Fruit fly (Drosophila melanogaster) whole organism, embryonic: ENCODE measurements around the gene shv.

Source experiments
- Awh ChIP-seq: fragments of 200-800 bp; sonication (Bioruptor generic); IDR thresholded peaks from 2 replicates; pipeline ENCODE4, ENCODE4 v1.3.6; 2022; ENCODE audit warnings: missing biosample characterization, missing genetic modification characterization
- CG13775 ChIP-seq: fragments of 200-800 bp; sonication (Bioruptor generic); optimal IDR thresholded peaks from 3 replicates; lab custom pipeline; 2017; ENCODE audit warnings: missing biosample characterization, mild to moderate bottlenecking, missing genetic modification characterization
- CG17186 ChIP-seq: fragments of 200-800 bp; sonication (Bioruptor generic); optimal IDR thresholded peaks from 3 replicates; lab custom pipeline; 2017; ENCODE audit warnings: missing biosample characterization, missing genetic modification reagents, missing genetic modification characterization
- CG1792 ChIP-seq: fragments of 200-800 bp; sonication (Bioruptor generic); optimal IDR thresholded peaks from 2 replicates; lab custom pipeline; 2016; ENCODE audit warnings: missing biosample characterization, missing genetic modification characterization
- CG18011 ChIP-seq: fragments of 200-800 bp; sonication (Bioruptor generic); optimal IDR thresholded peaks from 2 replicates; lab custom pipeline; 2017; ENCODE audit warnings: missing biosample characterization, missing genetic modification characterization, mild to moderate bottlenecking, moderate library complexity, missing genotype
- CG18262 ChIP-seq: fragments of 200-800 bp; optimal IDR thresholded peaks from 3 replicates; lab custom pipeline; 2019; ENCODE audit warnings: missing biosample characterization, mild to moderate bottlenecking, missing genetic modification characterization, moderate library complexity
- CG18619 ChIP-seq: fragments of 200-800 bp; sonication (Bioruptor generic); optimal IDR thresholded peaks from 3 replicates; lab custom pipeline; 2017; ENCODE audit warnings: missing biosample characterization, mild to moderate bottlenecking, missing genetic modification characterization
- CG2712 ChIP-seq: fragments of 200-800 bp; optimal IDR thresholded peaks from 3 replicates; lab custom pipeline; 2019; ENCODE audit warnings: missing biosample characterization, mild to moderate bottlenecking, missing genetic modification characterization, moderate library complexity
- CG31441 ChIP-seq: fragments of 200-800 bp; sonication (Bioruptor generic); IDR thresholded peaks from 2 replicates; pipeline ENCODE4 v1.3.6; 2022; ENCODE audit warnings: missing biosample characterization, missing genetic modification characterization
- CG3281 ChIP-seq: fragments of 200-800 bp; sonication (Bioruptor generic); optimal IDR thresholded peaks from 3 replicates; lab custom pipeline; 2017; ENCODE audit warnings: missing biosample characterization, mild to moderate bottlenecking, missing genetic modification characterization
- CG4328 ChIP-seq: fragments of 200-800 bp; sonication (Bioruptor generic); optimal IDR thresholded peaks from 3 replicates; lab custom pipeline; 2017; ENCODE audit warnings: missing biosample characterization, missing genetic modification reagents, missing genetic modification characterization
- CG5953 ChIP-seq: fragments of 200-800 bp; sonication (Bioruptor generic); IDR thresholded peaks from 2 replicates; pipeline ENCODE4 v1.3.6; 2022; ENCODE audit warnings: missing biosample characterization, missing genetic modification characterization
- CG6813 ChIP-seq: fragments of 200-800 bp; sonication (Bioruptor generic); optimal IDR thresholded peaks from 2 replicates; lab custom pipeline; 2017; ENCODE audit warnings: missing biosample characterization, missing genetic modification characterization, mild to moderate bottlenecking, moderate library complexity, missing genetic modification reagents
- CG7357 ChIP-seq: fragments of 200-800 bp; sonication (Bioruptor generic); IDR thresholded peaks from 3 replicates; pipeline ENCODE4 v1.3.6; 2022; ENCODE audit warnings: missing biosample characterization, missing genetic modification characterization
- CG8281 ChIP-seq: fragments of 200-800 bp; sonication (Bioruptor generic); optimal IDR thresholded peaks from 2 replicates; lab custom pipeline; 2018; ENCODE audit warnings: missing biosample characterization, mild to moderate bottlenecking, missing genetic modification characterization, moderate library complexity
- Dip2 ChIP-seq: fragments of 200-800 bp; sonication (Bioruptor generic); IDR thresholded peaks from 2 replicates; pipeline ENCODE4 v1.3.6; 2022; ENCODE audit warnings: missing biosample characterization, missing genetic modification characterization
- E2f1 ChIP-seq: fragments of 200-800 bp; sonication (Bioruptor generic); IDR thresholded peaks from 2 replicates; pipeline ENCODE4 v1.3.6; 2022; ENCODE audit warnings: missing biosample characterization, missing genetic modification characterization
- Eip74EF ChIP-seq, 2 experiments: fragments of 200-800 bp in 1 of 2; fragments of >200 bp in 1 of 2; sonication (Bioruptor generic) in 1 of 2; optimal IDR thresholded peaks; 2 replicates each; lab custom pipeline; 2017 to 2019; ENCODE audit warnings: missing biosample characterization in 2 of 2, missing genetic modification characterization in 2 of 2, mild to moderate bottlenecking in 1 of 2, moderate library complexity in 1 of 2
- Fer1 ChIP-seq: fragments of 200-800 bp; sonication (Bioruptor generic); optimal IDR thresholded peaks from 2 replicates; lab custom pipeline; 2017; ENCODE audit warnings: missing biosample characterization, mild to moderate bottlenecking, missing genetic modification characterization
- H15 ChIP-seq: fragments of 200-800 bp; sonication (Bioruptor generic); IDR thresholded peaks from 3 replicates; pipeline ENCODE4 v1.3.6; 2022; ENCODE audit warnings: missing biosample characterization, missing genetic modification characterization
- Hr78 ChIP-seq, 2 experiments: fragments of 200-800 bp in 1 of 2; fragments of >200 bp in 1 of 2; sonication (Bioruptor generic) in 1 of 2; optimal IDR thresholded peaks; 2 replicates each; lab custom pipeline; 2017 to 2019; ENCODE audit warnings: missing biosample characterization in 2 of 2, missing genetic modification characterization in 2 of 2, mild to moderate bottlenecking in 1 of 2, moderate library complexity in 1 of 2
- Lpt ChIP-seq: fragments of >200 bp; optimal IDR thresholded peaks from 2 replicates; lab custom pipeline; 2018; ENCODE audit warnings: missing biosample characterization, missing genetic modification characterization
- MBD-R2 ChIP-seq: fragments of 200-800 bp; sonication (Bioruptor generic); IDR thresholded peaks from 2 replicates; pipeline ENCODE4 v1.3.6; 2022; ENCODE audit warnings: missing biosample characterization, missing genetic modification characterization
- Med ChIP-seq: fragments of 200-800 bp; sonication (Bioruptor generic); peaks from one replicate; lab custom pipeline; 2016; ENCODE audit warnings: missing biosample characterization, missing genetic modification characterization, mild to moderate bottlenecking, inconsistent platforms, moderate library complexity
- NfI ChIP-seq: fragments of 200-800 bp; sonication (Bioruptor generic); optimal IDR thresholded peaks from 3 replicates; lab custom pipeline; 2018; ENCODE audit warnings: missing biosample characterization, mild to moderate bottlenecking, missing genetic modification characterization, moderate library complexity
- Oaz ChIP-seq: fragments of 200-800 bp; sonication (Bioruptor generic); IDR thresholded peaks from 2 replicates; pipeline ENCODE4 v1.3.6; 2022; ENCODE audit warnings: missing biosample characterization, missing genetic modification characterization
- Pdp1 ChIP-seq, 2 experiments: fragments of 200-800 bp; sonication (Bioruptor generic); optimal IDR thresholded peaks; 3 replicates each; lab custom pipeline; 2016; ENCODE audit warnings: missing biosample characterization in 2 of 2, missing genetic modification characterization in 2 of 2, mild to moderate bottlenecking in 1 of 2, moderate library complexity in 1 of 2
- Side ChIP-seq: fragments of 200-800 bp; sonication (Bioruptor generic); optimal IDR thresholded peaks from 2 replicates; lab custom pipeline; 2016; ENCODE audit warnings: missing biosample characterization, missing genetic modification characterization
- Sin3A ChIP-seq: fragments of >200 bp; optimal IDR thresholded peaks from 2 replicates; lab custom pipeline; 2018
- Ssrp ChIP-seq: fragments of 200-800 bp; sonication (Bioruptor generic); optimal IDR thresholded peaks from 2 replicates; lab custom pipeline; 2018; ENCODE audit warnings: missing biosample characterization, mild to moderate bottlenecking, missing genetic modification characterization, moderate library complexity
- ac ChIP-seq: fragments of 200-800 bp; sonication (Bioruptor generic); optimal IDR thresholded peaks from 3 replicates; lab custom pipeline; 2017; ENCODE audit warnings: missing biosample characterization, mild to moderate bottlenecking, missing genetic modification characterization
- cg ChIP-seq: fragments of 200-800 bp; sonication (Bioruptor generic); optimal IDR thresholded peaks from 3 replicates; lab custom pipeline; 2019; ENCODE audit warnings: missing biosample characterization, mild to moderate bottlenecking, missing genetic modification characterization, moderate library complexity
- croc ChIP-seq: fragments of 200-800 bp; sonication (Bioruptor generic); conservative IDR thresholded peaks from 3 replicates; pipeline ENCODE4 v1.3.6; 2022; ENCODE audit warnings: missing biosample characterization, missing genetic modification characterization
- fd96Cb ChIP-seq: fragments of 200-800 bp; sonication (Bioruptor generic); optimal IDR thresholded peaks from 2 replicates; lab custom pipeline; 2018; ENCODE audit warnings: missing biosample characterization, mild to moderate bottlenecking, missing genetic modification characterization, moderate library complexity
- grn ChIP-seq: fragments of 200-800 bp; sonication (Bioruptor generic); optimal IDR thresholded peaks from 3 replicates; lab custom pipeline; 2017; ENCODE audit warnings: missing biosample characterization, missing genetic modification characterization
- hbn ChIP-seq: fragments of 200-800 bp; sonication (Bioruptor generic); IDR thresholded peaks from 2 replicates; pipeline ENCODE4 v1.3.6; 2022; ENCODE audit warnings: missing biosample characterization, missing genetic modification characterization; ENCODE audit not compliant: partially characterized antibody
- her ChIP-seq: fragments of 200-800 bp; sonication (Bioruptor generic); optimal IDR thresholded peaks from 2 replicates; lab custom pipeline; 2016; ENCODE audit warnings: missing biosample characterization, missing genetic modification characterization
- inv ChIP-seq: fragments of 200-800 bp; sonication (Bioruptor generic); IDR thresholded peaks from 2 replicates; pipeline ENCODE4 v1.3.6; 2022; ENCODE audit warnings: missing biosample characterization, missing genetic modification characterization; ENCODE audit not compliant: partially characterized antibody
- lilli ChIP-seq: fragments of 200-800 bp; sonication (Bioruptor generic); optimal IDR thresholded peaks from 3 replicates; lab custom pipeline; 2016; ENCODE audit warnings: missing biosample characterization, missing genetic modification characterization
- nerfin-2 ChIP-seq: fragments of 200-800 bp; sonication (Bioruptor generic); IDR thresholded peaks from 2 replicates; pipeline ENCODE4 v1.3.6; 2022; ENCODE audit warnings: missing biosample characterization, missing genetic modification characterization; ENCODE audit not compliant: partially characterized antibody
- onecut ChIP-seq: fragments of 200-800 bp; sonication (Bioruptor generic); IDR thresholded peaks from 2 replicates; pipeline ENCODE4 v1.3.6; 2022; ENCODE audit warnings: missing biosample characterization, missing genetic modification characterization
- pan ChIP-seq, 4 experiments: fragments of >200 bp in 3 of 4; fragments of 200-800 bp in 1 of 4; sonication (Bioruptor generic) in 1 of 4; optimal IDR thresholded peaks in 3 of 4; IDR thresholded peaks in 1 of 4; 2 replicates each; pipeline versions ENCODE4 v1.3.6 to Lab custom; 2017 to 2022; ENCODE audit warnings: missing biosample characterization in 2 of 4, missing genetic modification characterization in 2 of 4, mixed read lengths in 1 of 4
- pita ChIP-seq: fragments of 200-800 bp; sonication (Bioruptor generic); optimal IDR thresholded peaks from 2 replicates; lab custom pipeline; 2017; ENCODE audit warnings: missing biosample characterization, mild to moderate bottlenecking, missing genetic modification characterization
- ranshi ChIP-seq: fragments of 200-800 bp; sonication (Bioruptor generic); IDR thresholded peaks from 2 replicates; pipeline ENCODE4 v1.3.6; 2022; ENCODE audit warnings: missing biosample characterization, missing genetic modification characterization
- slp2 ChIP-seq: fragments of 200-800 bp; sonication (Bioruptor generic); optimal IDR thresholded peaks from 2 replicates; lab custom pipeline; 2016; ENCODE audit warnings: missing biosample characterization, missing genetic modification characterization
- tup ChIP-seq: fragments of 200-800 bp; sonication (Bioruptor generic); optimal IDR thresholded peaks from 2 replicates; lab custom pipeline; 2016; ENCODE audit warnings: missing biosample characterization, mild to moderate bottlenecking, missing genetic modification characterization, moderate library complexity
- twi ChIP-seq: fragments of 200-800 bp; optimal IDR thresholded peaks from 2 replicates; lab custom pipeline; 2019; ENCODE audit warnings: missing biosample characterization, mild to moderate bottlenecking, missing genetic modification characterization, moderate library complexity

The shv gene

dm6 chr2L:490150-491095 lies 37.5 kb downstream of the shv start (continued):
- TF ChIP-seq CG5953 (GFP tag; lab: Robert Waterston, UW) = no peak
- TF ChIP-seq pan (optimal IDR thresholded peaks at IDR 0.05; lab: Kevin White, UChicago) = no peak
- peak in 1 of 2 experiments; percentile 68 for TF ChIP-seq pan (GFP tag; optimal IDR thresholded peaks at IDR 0.05 in 1 of 2, IDR thresholded peaks at IDR 0.05 in 1 of 2)
- TF ChIP-seq Lpt (GFP tag; lab: Kevin White, UChicago) = no peak
- peak; percentile 37 for TF ChIP-seq Ssrp (tag; lab: Kevin White, UChicago)
- TF ChIP-seq cg (GFP tag; lab: Kevin White, UChicago) = no peak
- peak; percentile 33 for TF ChIP-seq fd96Cb (tag; lab: Kevin White, UChicago)
- no peak; the same call in 1 of the 2 replicates for TF ChIP-seq inv (GFP tag; lab: Robert Waterston, UW)
- peak; percentile 59 for TF ChIP-seq CG18619 (GFP tag; lab: Kevin White, UChicago)
- TF ChIP-seq CG3281 (GFP tag; lab: Kevin White, UChicago) = no peak
- peak; percentile 31 for TF ChIP-seq MBD-R2
- peak; percentile 47 for TF ChIP-seq CG13775 (GFP tag; lab: Kevin White, UChicago)
- no peak for TF ChIP-seq CG17186 (GFP tag; lab: Kevin White, UChicago)
- TF ChIP-seq NfI (GFP tag; lab: Kevin White, UChicago) = peak; percentile 78
- no peak for TF ChIP-seq CG8281 (tag; lab: Kevin White, UChicago)
- peak; percentile 96 for TF ChIP-seq grn (GFP tag; lab: Kevin White, UChicago)
- peak; percentile 76 for TF ChIP-seq lilli (GFP tag; lab: Kevin White, UChicago)
- TF ChIP-seq hbn (GFP tag; lab: Robert Waterston, UW) = peak; percentile 50; the same call in 1 of the 2 replicates
- 0 out of 3 replicates have a peak, but pooled peaks have one; percentile 12 for TF ChIP-seq croc (GFP tag; lab: Robert Waterston, UW)
- TF ChIP-seq nerfin-2 (GFP tag; lab: Robert Waterston, UW) = no peak
- TF ChIP-seq pita (GFP tag; lab: Kevin White, UChicago) = peak; percentile 16
- TF ChIP-seq tup (GFP tag; lab: Kevin White, UChicago) = no peak
- peak; percentile 68; the same call in 2 of the 3 replicates for TF ChIP-seq H15 (GFP tag; lab: Robert Waterston, UW)
- TF ChIP-seq Pdp1 (GFP tag; optimal IDR thresholded peaks at IDR 0.05; lab: Kevin White, UChicago) = peak; percentile 68 to 73
- TF ChIP-seq CG2712 = peak; percentile 60
- peak; percentile 79 for TF ChIP-seq onecut (GFP tag; lab: Robert Waterston, UW)
- peak; percentile 31; the same call in 1 of the 3 replicates for TF ChIP-seq CG7357 (GFP tag; lab: Robert Waterston, UW)
- peak; percentile 9 for TF ChIP-seq ac (GFP tag; lab: Kevin White, UChicago)
- TF ChIP-seq Sin3A (lab: Kevin White, UChicago) = peak; percentile 37
- TF ChIP-seq Dip2 (GFP tag; lab: Robert Waterston, UW) = no peak
- no peak for TF ChIP-seq Oaz (GFP tag; lab: Robert Waterston, UW)
- no peak for TF ChIP-seq CG4328 (GFP tag; lab: Kevin White, UChicago)
- TF ChIP-seq Side (GFP tag; lab: Kevin White, UChicago) = peak; percentile 73
- TF ChIP-seq Hr78 (GFP tag; optimal IDR thresholded peaks at IDR 0.05; lab: Kevin White, UChicago) = no peak
- peak; percentile 31 for TF ChIP-seq Awh (GFP tag; lab: Robert Waterston, UW)
- TF ChIP-seq CG18011 (GFP tag; lab: Kevin White, UChicago) = peak; percentile 33
- peak; percentile 32 for TF ChIP-seq CG18262 (tag; lab: Kevin White, UChicago)
- TF ChIP-seq Med (GFP tag; lab: Kevin White, UChicago) = peak; percentile 96
- peak; percentile 69 for TF ChIP-seq CG1792 (GFP tag; lab: Kevin White, UChicago)
- peak; percentile 24; the same call in 1 of the 2 replicates for TF ChIP-seq CG31441 (GFP tag; lab: Robert Waterston, UW)
- peak; percentile 100 for TF ChIP-seq her (GFP tag; lab: Kevin White, UChicago)
- peak; percentile 59 for TF ChIP-seq Fer1 (GFP tag; lab: Kevin White, UChicago)
- peak; percentile 66 for TF ChIP-seq E2f1 (GFP tag; lab: Robert Waterston, UW)
- TF ChIP-seq Eip74EF (GFP tag; optimal IDR thresholded peaks at IDR 0.05; lab: Kevin White, UChicago) = peak in 1 of 2 experiments; percentile 63
- peak; percentile 69 for TF ChIP-seq ranshi (GFP tag; lab: Robert Waterston, UW)
- TF ChIP-seq twi = peak; percentile 43
- TF ChIP-seq CG6813 (GFP tag; lab: Kevin White, UChicago) = no peak
- TF ChIP-seq slp2 (GFP tag; lab: Kevin White, UChicago) = peak; percentile 72
